Fruit fly (Drosophila melanogaster) whole organism, embryonic: ENCODE data around the gene Cpr78Ca.

Experiments used
- Antp ChIP-seq: fragments of 200-800 bp; sonication (Bioruptor generic); optimal IDR thresholded peaks from 3 replicates; lab custom pipeline; 2016; ENCODE audit warnings: missing biosample characterization, missing genetic modification characterization
- Atf3 ChIP-seq: fragments of 200-800 bp; sonication (Bioruptor generic); optimal IDR thresholded peaks from 3 replicates; lab custom pipeline; 2016; ENCODE audit warnings: missing biosample characterization, missing genetic modification characterization
- Bdp1 ChIP-seq: fragments of 200-800 bp; sonication (Bioruptor generic); optimal IDR thresholded peaks from 3 replicates; lab custom pipeline; 2016; ENCODE audit warnings: missing biosample characterization, missing genetic modification characterization
- CG1024 ChIP-seq: fragments of 200-800 bp; sonication (Bioruptor generic); IDR thresholded peaks from 2 replicates; pipeline ENCODE4 v1.3.6; 2022; ENCODE audit warnings: missing biosample characterization, missing genetic modification characterization
- CG10543 ChIP-seq: fragments of 200-800 bp; sonication (Bioruptor generic); optimal IDR thresholded peaks from 3 replicates; lab custom pipeline; 2017; ENCODE audit warnings: missing biosample characterization, mild to moderate bottlenecking, missing genetic modification characterization, moderate library complexity
- CG11247 ChIP-seq: fragments of 200-800 bp; sonication (Bioruptor generic); IDR thresholded peaks from 2 replicates; pipeline ENCODE4 v1.3.6; 2022; ENCODE audit warnings: missing biosample characterization, missing genetic modification characterization
- CG12104 ChIP-seq: fragments of 200-800 bp; sonication (Bioruptor generic); optimal IDR thresholded peaks from 3 replicates; lab custom pipeline; 2016; ENCODE audit warnings: missing biosample characterization, missing genetic modification characterization
- CG12769 ChIP-seq: fragments of 200-800 bp; sonication (Bioruptor generic); optimal IDR thresholded peaks from 2 replicates; lab custom pipeline; 2019; ENCODE audit warnings: missing biosample characterization, mild to moderate bottlenecking, missing genetic modification characterization, moderate library complexity
- CG12942 ChIP-seq: fragments of 200-800 bp; sonication (Bioruptor generic); optimal IDR thresholded peaks from 3 replicates; lab custom pipeline; 2016; ENCODE audit warnings: missing biosample characterization, missing genetic modification characterization
- CG15073 ChIP-seq: fragments of 200-800 bp; sonication (Bioruptor generic); optimal IDR thresholded peaks from 2 replicates; lab custom pipeline; 2016; ENCODE audit warnings: missing biosample characterization, missing genetic modification characterization
- CG16779 ChIP-seq: fragments of 200-800 bp; sonication (Bioruptor generic); IDR thresholded peaks from 2 replicates; pipeline ENCODE4 v1.3.6; 2022; ENCODE audit warnings: missing biosample characterization, missing genetic modification characterization
- CG17385 ChIP-seq: fragments of 200-800 bp; sonication (Bioruptor generic); optimal IDR thresholded peaks from 3 replicates; lab custom pipeline; 2018; ENCODE audit warnings: missing biosample characterization, mild to moderate bottlenecking, missing genetic modification characterization
- CG1792 ChIP-seq: fragments of 200-800 bp; sonication (Bioruptor generic); optimal IDR thresholded peaks from 2 replicates; lab custom pipeline; 2016; ENCODE audit warnings: missing biosample characterization, missing genetic modification characterization
- CG2202 ChIP-seq: fragments of 200-800 bp; sonication (Bioruptor generic); optimal IDR thresholded peaks from 2 replicates; lab custom pipeline; 2018; ENCODE audit warnings: missing biosample characterization, mild to moderate bottlenecking, missing genetic modification characterization
- CG3065 ChIP-seq: fragments of 200-800 bp; sonication (Bioruptor generic); optimal IDR thresholded peaks from 2 replicates; lab custom pipeline; 2016; ENCODE audit warnings: missing biosample characterization, missing genetic modification characterization
- CG42726 ChIP-seq: fragments of 200-800 bp; sonication (Bioruptor generic); IDR thresholded peaks from 2 replicates; pipeline ENCODE4 v1.3.6; 2022; ENCODE audit warnings: missing biosample characterization, missing genetic modification characterization; ENCODE audit not compliant: partially characterized antibody
- CG4617 ChIP-seq: fragments of 200-800 bp; sonication (Bioruptor generic); optimal IDR thresholded peaks from 3 replicates; lab custom pipeline; 2016; ENCODE audit warnings: missing biosample characterization, missing genetic modification characterization, borderline replicate concordance
- CG6683 ChIP-seq: fragments of 200-800 bp; sonication (Bioruptor generic); optimal IDR thresholded peaks from 2 replicates; lab custom pipeline; 2017; ENCODE audit warnings: missing biosample characterization, mild to moderate bottlenecking, missing genetic modification characterization, missing genetic modification reagents
- CG8089 ChIP-seq: fragments of 200-800 bp; sonication (Bioruptor generic); optimal IDR thresholded peaks from 3 replicates; lab custom pipeline; 2016; ENCODE audit warnings: missing biosample characterization, missing genetic modification characterization
- Dek ChIP-seq: fragments of 200-800 bp; sonication (Bioruptor generic); optimal IDR thresholded peaks from 3 replicates; lab custom pipeline; 2019; ENCODE audit warnings: missing biosample characterization, mild to moderate bottlenecking, missing genetic modification characterization, moderate library complexity
- Dref ChIP-seq: fragments of 200-800 bp; sonication (Bioruptor generic); IDR thresholded peaks from 2 replicates; pipeline ENCODE4 v1.3.6; 2022; ENCODE audit warnings: missing biosample characterization, missing genetic modification characterization
- Drgx ChIP-seq: fragments of 200-800 bp; sonication (Bioruptor generic); IDR thresholded peaks from 2 replicates; pipeline ENCODE4 v1.3.6; 2022; ENCODE audit warnings: missing biosample characterization, missing genetic modification characterization
- ERR ChIP-seq: fragments of 200-800 bp; sonication (Bioruptor generic); optimal IDR thresholded peaks from 2 replicates; lab custom pipeline; 2016; ENCODE audit warnings: missing biosample characterization, missing genetic modification characterization
- Fer3 ChIP-seq: fragments of 200-800 bp; sonication (Bioruptor generic); optimal IDR thresholded peaks from 2 replicates; lab custom pipeline; 2018; ENCODE audit warnings: missing biosample characterization, mild to moderate bottlenecking, missing genetic modification characterization, moderate library complexity
- GATAe ChIP-seq: fragments of 200-800 bp; sonication (Bioruptor generic); conservative IDR thresholded peaks from 2 replicates; pipeline ENCODE4 v1.3.6; 2022; ENCODE audit warnings: missing biosample characterization, missing genetic modification characterization
- HLH54F ChIP-seq: fragments of 200-800 bp; sonication (Bioruptor generic); optimal IDR thresholded peaks from 3 replicates; lab custom pipeline; 2016; ENCODE audit warnings: missing biosample characterization, missing genetic modification characterization
- Hsf ChIP-seq: fragments of 200-800 bp; sonication (Bioruptor generic); optimal IDR thresholded peaks from 3 replicates; lab custom pipeline; 2016; ENCODE audit warnings: missing biosample characterization, missing genetic modification characterization
- Lim3 ChIP-seq: fragments of 200-800 bp; sonication (Bioruptor generic); IDR thresholded peaks from 2 replicates; pipeline ENCODE4 v1.3.6; 2022; ENCODE audit warnings: missing biosample characterization, missing genetic modification characterization
- MTF-1 ChIP-seq: fragments of 200-800 bp; sonication (Bioruptor generic); optimal IDR thresholded peaks from 2 replicates; lab custom pipeline; 2018; ENCODE audit warnings: missing biosample characterization, mild to moderate bottlenecking, missing genetic modification characterization, borderline replicate concordance
- NK7.1 ChIP-seq: fragments of 200-800 bp; sonication (Bioruptor generic); optimal IDR thresholded peaks from 3 replicates; lab custom pipeline; 2016; ENCODE audit warnings: missing biosample characterization, missing genetic modification characterization
- Nf-YA ChIP-seq: fragments of 200-800 bp; sonication (Bioruptor generic); IDR thresholded peaks from 2 replicates; pipeline ENCODE4 v1.3.6; 2022; ENCODE audit warnings: missing biosample characterization, missing genetic modification characterization
- Nf-YC ChIP-seq: fragments of 200-800 bp; optimal IDR thresholded peaks from 3 replicates; lab custom pipeline; 2019; ENCODE audit warnings: missing biosample characterization, mild to moderate bottlenecking, missing genetic modification characterization, moderate library complexity
- Poxn ChIP-seq: fragments of 200-800 bp; sonication (Bioruptor generic); IDR thresholded peaks from 2 replicates; pipeline ENCODE4 v1.3.6; 2022; ENCODE audit warnings: missing biosample characterization, missing genetic modification characterization
- Side ChIP-seq: fragments of 200-800 bp; sonication (Bioruptor generic); optimal IDR thresholded peaks from 2 replicates; lab custom pipeline; 2016; ENCODE audit warnings: missing biosample characterization, missing genetic modification characterization
- abd-A ChIP-seq: fragments of 200-800 bp; sonication (Bioruptor generic); optimal IDR thresholded peaks from 3 replicates; lab custom pipeline; 2019; ENCODE audit warnings: missing biosample characterization, mild to moderate bottlenecking, missing genetic modification characterization, moderate library complexity
- az2 ChIP-seq: fragments of 200-800 bp; sonication (Bioruptor generic); optimal IDR thresholded peaks from 3 replicates; lab custom pipeline; 2016; ENCODE audit warnings: missing biosample characterization, missing genetic modification characterization
- btn ChIP-seq: fragments of 200-800 bp; sonication (Bioruptor generic); optimal IDR thresholded peaks from 2 replicates; lab custom pipeline; 2016; ENCODE audit warnings: missing biosample characterization, missing genetic modification characterization
- da ChIP-seq: fragments of 200-800 bp; sonication (Bioruptor generic); optimal IDR thresholded peaks from 2 replicates; lab custom pipeline; 2016; ENCODE audit warnings: missing biosample characterization, missing genetic modification characterization
- dan ChIP-seq: fragments of 200-800 bp; sonication (Bioruptor generic); IDR thresholded peaks from 2 replicates; pipeline ENCODE4 v1.3.6; 2022; ENCODE audit warnings: missing biosample characterization, missing genetic modification characterization
- en ChIP-seq: fragments of 200-800 bp; sonication (Bioruptor generic); optimal IDR thresholded peaks from 2 replicates; lab custom pipeline; 2016; ENCODE audit warnings: missing biosample characterization, missing genetic modification characterization
- gce ChIP-seq: fragments of 200-800 bp; sonication (Bioruptor generic); IDR thresholded peaks from 3 replicates; pipeline ENCODE4 v1.3.6; 2022; ENCODE audit warnings: missing biosample characterization, missing genetic modification characterization
- gcm ChIP-seq: fragments of 200-800 bp; sonication (Bioruptor generic); optimal IDR thresholded peaks from 2 replicates; lab custom pipeline; 2019; ENCODE audit warnings: missing biosample characterization, mild to moderate bottlenecking, missing genetic modification characterization, moderate library complexity
- otp ChIP-seq: fragments of 200-800 bp; sonication (Bioruptor generic); IDR thresholded peaks from 3 replicates; pipeline ENCODE4, ENCODE4 v1.3.6; 2022; ENCODE audit warnings: missing biosample characterization, missing genetic modification characterization
- pho ChIP-seq: fragments of 200-800 bp; sonication (Bioruptor generic); optimal IDR thresholded peaks from 2 replicates; lab custom pipeline; 2016; ENCODE audit warnings: missing biosample characterization, missing genetic modification characterization
- sim ChIP-seq: fragments of 200-800 bp; sonication (Bioruptor generic); IDR thresholded peaks from 2 replicates; pipeline ENCODE4 v1.3.6; 2022; ENCODE audit warnings: missing biosample characterization, missing genetic modification characterization
- sob ChIP-seq: fragments of 200-800 bp; sonication (Bioruptor generic); IDR thresholded peaks from 2 replicates; pipeline ENCODE4 v1.3.6; 2022; ENCODE audit warnings: missing biosample characterization, missing genetic modification characterization
- ssp ChIP-seq: fragments of 200-800 bp; sonication (Bioruptor generic); IDR thresholded peaks from 2 replicates; pipeline ENCODE4 v1.3.6; 2022; ENCODE audit warnings: missing biosample characterization, missing genetic modification characterization
- trem ChIP-seq: fragments of 200-800 bp; optimal IDR thresholded peaks from 3 replicates; lab custom pipeline; 2019; ENCODE audit warnings: missing biosample characterization, mild to moderate bottlenecking, missing genetic modification characterization, moderate library complexity
- tx ChIP-seq: fragments of 200-800 bp; sonication (Bioruptor generic); optimal IDR thresholded peaks from 2 replicates; lab custom pipeline; 2016; ENCODE audit warnings: missing biosample characterization, missing genetic modification characterization
- wdn ChIP-seq: fragments of 200-800 bp; sonication (Bioruptor generic); IDR thresholded peaks from 2 replicates; pipeline ENCODE4 v1.3.6; 2022; ENCODE audit warnings: missing biosample characterization, missing genetic modification characterization
- wor ChIP-seq: fragments of 200-800 bp; sonication (Bioruptor generic); IDR thresholded peaks from 2 replicates; pipeline ENCODE4 v1.3.6; 2022; ENCODE audit warnings: missing biosample characterization, missing genetic modification characterization
- zen2 ChIP-seq: fragments of 200-800 bp; sonication (Bioruptor generic); IDR thresholded peaks from 3 replicates; pipeline ENCODE4 v1.3.6; 2022; ENCODE audit warnings: missing biosample characterization, missing genetic modification characterization; ENCODE audit not compliant: partially characterized antibody

Cpr78Ca gene

dm6 chr3L:21304400-21304799 lies 11.8 kb upstream of the Cpr78Ca start, which contains the start of the genes CG11309 and CG7632 (continued):
- TF ChIP-seq gce (GFP tag; lab: Robert Waterston, UW): peak; percentile 98
- peak; percentile 97 for TF ChIP-seq wdn (GFP tag; lab: Robert Waterston, UW)
- TF ChIP-seq ssp (GFP tag; lab: Robert Waterston, UW): peak; percentile 82
- TF ChIP-seq en (GFP tag; lab: Kevin White, UChicago): peak; percentile 99
- peak; percentile 98 for TF ChIP-seq CG4617 (GFP tag; lab: Kevin White, UChicago)
- TF ChIP-seq CG8089: peak; percentile 98
- TF ChIP-seq Lim3 (GFP tag; lab: Robert Waterston, UW): peak; percentile 66
- TF ChIP-seq Dref (GFP tag; lab: Robert Waterston, UW): 0 out of 2 replicates have a peak, but pooled peaks have one; percentile 34
- peak; percentile 100 for TF ChIP-seq CG12104 (GFP tag; lab: Kevin White, UChicago)
- peak; percentile 98 for TF ChIP-seq da (GFP tag; lab: Kevin White, UChicago)
- peak; percentile 98 for TF ChIP-seq otp
- TF ChIP-seq zen2 (GFP tag; lab: Robert Waterston, UW): no peak
- TF ChIP-seq CG12769 (tag; lab: Kevin White, UChicago): peak; percentile 100
- TF ChIP-seq Drgx (GFP tag; lab: Robert Waterston, UW): peak; percentile 99
- TF ChIP-seq CG16779 (GFP tag; lab: Robert Waterston, UW): peak; percentile 97
- peak; percentile 98 for TF ChIP-seq trem (tag; lab: Kevin White, UChicago)
- peak; percentile 98 for TF ChIP-seq ERR (GFP tag; lab: Kevin White, UChicago)
- peak; percentile 83 for TF ChIP-seq GATAe (GFP tag; lab: Robert Waterston, UW)
- peak; percentile 99 for TF ChIP-seq Side (GFP tag; lab: Kevin White, UChicago)
- TF ChIP-seq Atf3: peak; percentile 97
- TF ChIP-seq az2 (GFP tag; lab: Kevin White, UChicago): peak; percentile 99
- TF ChIP-seq CG3065 (GFP tag; lab: Kevin White, UChicago): peak; percentile 97
- TF ChIP-seq CG15073: peak; percentile 79
- peak; percentile 97 for TF ChIP-seq Antp
- peak; percentile 99 for TF ChIP-seq CG6683
- TF ChIP-seq tx (GFP tag; lab: Kevin White, UChicago): peak; percentile 97
- TF ChIP-seq NK7.1 (GFP tag; lab: Kevin White, UChicago): peak; percentile 99
- peak; percentile 84 for TF ChIP-seq Poxn (GFP tag; lab: Robert Waterston, UW)
- peak; percentile 100 for TF ChIP-seq gcm (GFP tag; lab: Kevin White, UChicago)
- peak; percentile 99 for TF ChIP-seq Dek (tag; lab: Kevin White, UChicago)
- peak; percentile 100 for TF ChIP-seq CG10543 (GFP tag; lab: Kevin White, UChicago)
- TF ChIP-seq CG11247 (GFP tag; lab: Robert Waterston, UW): peak; percentile 97
- peak; percentile 98 for TF ChIP-seq sim (GFP tag; lab: Robert Waterston, UW)
- peak; percentile 95 for TF ChIP-seq CG1024
- peak; percentile 40; the same call in 1 of the 2 replicates for TF ChIP-seq dan (GFP tag; lab: Robert Waterston, UW)
- peak; percentile 100 for TF ChIP-seq Fer3
- peak; percentile 99 for TF ChIP-seq Hsf
- TF ChIP-seq HLH54F (GFP tag; lab: Kevin White, UChicago): peak; percentile 98
- peak; percentile 99 for TF ChIP-seq abd-A (tag; lab: Kevin White, UChicago)
- peak; percentile 100 for TF ChIP-seq CG2202 (tag; lab: Kevin White, UChicago)
- TF ChIP-seq pho: peak; percentile 98
- TF ChIP-seq MTF-1: peak; percentile 99
- TF ChIP-seq Nf-YA: peak; percentile 97
- TF ChIP-seq CG42726 (GFP tag; lab: Robert Waterston, UW): no peak
- TF ChIP-seq Nf-YC (tag; lab: Kevin White, UChicago): peak; percentile 96
- TF ChIP-seq CG12942 (GFP tag; lab: Kevin White, UChicago): peak; percentile 98
- TF ChIP-seq CG17385 (GFP tag; lab: Kevin White, UChicago): peak; percentile 99
- peak; percentile 93 for TF ChIP-seq wor (GFP tag; lab: Robert Waterston, UW)
- TF ChIP-seq sob (GFP tag; lab: Robert Waterston, UW): peak; percentile 98
- peak; percentile 94 for TF ChIP-seq Bdp1 (GFP tag; lab: Kevin White, UChicago)
- peak; percentile 98 for TF ChIP-seq btn (GFP tag; lab: Kevin White, UChicago)
- TF ChIP-seq CG1792: peak; percentile 97
